Worm (Caenorhabditis elegans): Measurements from ENCODE around the gene Y6D1A.1.

DNA sequence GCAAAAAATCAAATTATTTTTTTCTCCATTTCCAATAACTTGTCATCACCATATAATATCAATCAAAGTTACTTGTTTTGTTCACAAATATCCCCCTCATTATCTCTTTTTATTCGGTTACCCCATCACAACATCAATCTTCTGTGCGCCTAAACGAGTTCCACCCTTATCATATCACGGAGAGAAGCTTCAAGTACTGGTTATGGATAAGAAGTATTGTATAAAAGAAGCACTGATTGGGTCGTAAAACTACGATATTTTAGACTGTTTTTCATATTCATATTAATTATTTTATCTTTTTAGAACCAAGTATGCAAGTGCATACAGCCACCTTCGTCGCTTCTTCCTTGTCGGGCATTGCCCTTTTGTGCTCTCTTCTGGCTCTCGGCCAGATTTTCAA, 44.8 kb upstream of the Y6D1A.1 start, which contains the start of gene col-84:
- no peak for TF ChIP-seq W03F9.2 (tag; optimal IDR thresholded peaks at IDR 0.05)
- no peak for TF ChIP-seq dao-5 (tag; optimal IDR thresholded peaks at IDR 0.05)

Measured in whole organism, L4/young adult.